Worm (Caenorhabditis elegans) whole organism, early embryonic: ENCODE data around the gene T20G5.13.

ENCODE experiments used
- F13C5.2 ChIP-seq: sonication (generic microtip); optimal IDR thresholded peaks from 2 replicates; lab custom pipeline; 2017; ENCODE audit warnings: mild to moderate bottlenecking, missing genetic modification characterization, inconsistent platforms, missing compliant biosample characterization
- ama-1 ChIP-seq: fragments of 150-350 bp; optimal IDR thresholded peaks from 2 replicates; lab custom pipeline; 2014
- ceh-13 ChIP-seq: fragments of 200-800 bp; sonication (Bioruptor generic); optimal IDR thresholded peaks from 2 replicates; lab custom pipeline; 2018; ENCODE audit warnings: mild to moderate bottlenecking, missing genetic modification characterization, missing compliant biosample characterization
- ceh-36 ChIP-seq: sonication (generic microtip); optimal IDR thresholded peaks from 2 replicates; lab custom pipeline; 2016; ENCODE audit warnings: missing genetic modification characterization, inconsistent platforms, missing compliant biosample characterization
- ets-7 ChIP-seq: sonication (generic microtip); optimal IDR thresholded peaks from 2 replicates; lab custom pipeline; 2016; ENCODE audit warnings: missing genotype, missing genetic modification characterization, missing compliant biosample characterization
- flt-1 ChIP-seq: fragments of 200-800 bp; sonication (Bioruptor generic); IDR thresholded peaks from 2 replicates; pipeline ENCODE4 v1.3.6; 2022; ENCODE audit warnings: missing genetic modification characterization, missing compliant biosample characterization
- hmbx-1 ChIP-seq: sonication (generic microtip); optimal IDR thresholded peaks from 2 replicates; lab custom pipeline; 2016; ENCODE audit warnings: mild to moderate bottlenecking, missing genetic modification characterization, missing compliant biosample characterization
- hmg-4 ChIP-seq: fragments of 200-800 bp; sonication (Bioruptor generic); optimal IDR thresholded peaks from 2 replicates; lab custom pipeline; 2018; ENCODE audit warnings: mild to moderate bottlenecking, missing genetic modification characterization, missing compliant biosample characterization
- pes-1 ChIP-seq: fragments of 200-800 bp; sonication (Bioruptor generic); IDR thresholded peaks from 2 replicates; pipeline ENCODE4 v1.3.6; 2022; ENCODE audit warnings: missing genetic modification reagents, missing genetic modification characterization, missing compliant biosample characterization
- scrt-1 ChIP-seq: fragments of 200-800 bp; sonication (Bioruptor generic); IDR thresholded peaks from 2 replicates; pipeline ENCODE4 v1.3.6; 2022; ENCODE audit warnings: missing genetic modification characterization, missing compliant biosample characterization
- tbx-11 ChIP-seq: fragments of 200-800 bp; sonication (Bioruptor generic); IDR thresholded peaks from 2 replicates; pipeline ENCODE4 v1.3.6; 2022; ENCODE audit warnings: missing genetic modification characterization, missing compliant biosample characterization
- tbx-37 ChIP-seq: fragments of 200-800 bp; sonication (Bioruptor generic); conservative IDR thresholded peaks from 2 replicates; pipeline ENCODE4 v1.3.6; 2022; ENCODE audit warnings: missing genetic modification reagents, missing genetic modification characterization, missing compliant biosample characterization

ce11 chrIII:10197416-10197815 is 3.7 kb downstream of the T20G5.13 start, which contains the start of gene dod-6:
- TF ChIP-seq hmbx-1 (no peak), ama-1 (no peak), hmg-4 (no peak), ceh-13 (GFP tag; lab: Kevin White, UChicago) (no peak), scrt-1 (GFP tag; lab: Robert Waterston, UW) (no peak), tbx-37 (GFP tag; lab: Robert Waterston, UW) (no peak), F13C5.2 (no peak), ceh-36 (tag; lab: Kevin White, UChicago) (no peak), tbx-11 (GFP tag; lab: Robert Waterston, UW) (no peak), ets-7 (tag; lab: Kevin White, UChicago) (no peak), pes-1 (GFP tag; lab: Robert Waterston, UW) (no peak), flt-1 (GFP tag; lab: Robert Waterston, UW) (no peak)
